Worm (Caenorhabditis elegans): Measurements from ENCODE around the gene Y50D7A.1.
A peak's percentile ranks its signal among the peaks of the same experiment; 100 is the strongest.

- peak; percentile 67 for TF ChIP-seq tbx-2 (tag; optimal IDR thresholded peaks at IDR 0.05)
- TF ChIP-seq zag-1 (tag; optimal IDR thresholded peaks at IDR 0.05), result no peak
- no peak for TF ChIP-seq ztf-4 (tag; optimal IDR thresholded peaks at IDR 0.05)
- TF ChIP-seq skn-1 (tag; optimal IDR thresholded peaks at IDR 0.05), result no peak
- TF ChIP-seq nhr-28 (tag; optimal IDR thresholded peaks at IDR 0.05), result no peak
- TF ChIP-seq pqm-1 (tag; optimal IDR thresholded peaks at IDR 0.05), result peak; percentile 54
- TF ChIP-seq egl-5 (tag; optimal IDR thresholded peaks at IDR 0.05), result peak; percentile 82
- TF ChIP-seq ceh-82 (tag; optimal IDR thresholded peaks at IDR 0.05), result peak; percentile 13
- TF ChIP-seq ztf-11 (tag; optimal IDR thresholded peaks at IDR 0.05), result no peak
- peak; percentile 78 for TF ChIP-seq lin-39 (tag; optimal IDR thresholded peaks at IDR 0.05)
Observed at ce11 chrIII:354545-355460, 62.4 kb downstream of the Y50D7A.1 start, which contains the start of gene gei-4.
